Fruit fly (Drosophila melanogaster): Measurements from ENCODE around the gene CG12017.

The CG12017 gene

DNA sequence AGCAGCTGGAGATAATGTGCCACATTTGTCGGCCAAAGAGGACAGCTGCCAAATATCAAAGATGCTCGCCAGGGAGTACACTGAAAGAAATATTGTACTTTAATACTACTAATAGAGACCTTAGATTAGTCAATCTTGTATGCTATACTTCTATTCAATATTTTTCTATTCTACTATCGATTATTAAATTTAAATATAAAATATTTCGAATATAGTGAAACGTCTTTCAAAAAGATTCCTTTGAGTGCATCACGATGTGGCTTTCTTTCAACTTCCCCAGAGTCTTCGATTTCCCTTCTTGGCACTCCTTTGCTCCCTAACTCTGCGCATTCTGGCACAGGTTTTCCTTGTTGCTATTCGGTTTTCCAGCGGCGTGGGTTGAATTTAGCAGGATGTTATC, 4.9 kb downstream of the CG12017 start:
- TF ChIP-seq D1 (tag; optimal IDR thresholded peaks at IDR 0.05): no peak
- no peak for TF ChIP-seq EcR (GFP tag; optimal IDR thresholded peaks at IDR 0.05)
- no peak for TF ChIP-seq CG12605 (GFP tag; IDR thresholded peaks at IDR 0.05)
- peak; percentile 57 for TF ChIP-seq CG14655 (GFP tag; optimal IDR thresholded peaks at IDR 0.05)
- TF ChIP-seq CG8301 (tag; optimal IDR thresholded peaks at IDR 0.05): peak; percentile 25
- TF ChIP-seq Ets98B (GFP tag; IDR thresholded peaks at IDR 0.05): 0 out of 2 replicates have a peak, but pooled peaks have one; percentile 34

DNA sequence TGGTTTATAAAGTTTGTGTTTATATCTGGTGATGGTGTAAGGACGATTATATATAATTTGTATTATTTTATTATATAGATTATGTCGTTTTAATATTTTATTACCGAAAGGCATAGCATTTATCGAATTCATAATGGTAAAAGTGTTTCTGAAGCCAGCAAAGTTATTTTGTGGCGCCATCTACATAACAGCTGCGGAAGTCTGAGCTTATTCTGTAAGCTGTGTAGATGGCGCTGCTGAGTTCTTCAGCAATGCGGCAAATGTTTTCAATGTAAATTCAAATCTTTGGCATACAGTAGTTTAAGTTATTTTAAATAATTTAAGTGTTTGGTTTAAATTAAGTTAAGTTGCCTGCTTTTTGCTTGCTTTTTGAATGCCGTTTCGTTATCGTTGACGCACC, 8.4 kb downstream of the CG12017 start:
- TF ChIP-seq D1 (tag; optimal IDR thresholded peaks at IDR 0.05) (peak; percentile 37), CG13204 (GFP tag; optimal IDR thresholded peaks at IDR 0.05) (no peak)

DNA sequence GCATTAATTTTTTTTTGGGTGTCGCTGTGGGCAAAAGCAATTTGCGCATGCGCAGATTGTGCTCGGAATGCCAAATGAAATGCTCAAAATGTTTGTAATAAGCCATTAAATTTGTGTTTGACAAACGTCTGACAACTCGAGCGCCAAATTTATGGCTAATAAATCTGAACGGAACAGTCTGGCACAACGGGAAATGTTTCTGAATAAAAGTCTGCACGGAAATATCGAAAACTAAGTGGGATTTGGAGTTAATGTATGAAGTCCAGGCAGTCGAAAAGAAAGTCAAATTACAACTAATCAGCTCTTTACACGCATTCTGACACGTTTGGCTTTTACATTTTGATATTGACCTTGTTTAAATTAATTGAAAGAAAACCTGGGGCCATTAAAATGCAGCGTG, 11.1 kb downstream of the CG12017 start, which contains the start of gene CG12009:
CG12009 (plus strand) TSS at position 301 of the 400 bp plus-strand sequence.
- no peak for TF ChIP-seq CG14655 (GFP tag; optimal IDR thresholded peaks at IDR 0.05)
- TF ChIP-seq CG9948 (tag; optimal IDR thresholded peaks at IDR 0.05): no peak
- TF ChIP-seq CG12605 (GFP tag; IDR thresholded peaks at IDR 0.05): no peak
- no peak for TF ChIP-seq CG8301 (tag; optimal IDR thresholded peaks at IDR 0.05)
- no peak for TF ChIP-seq CG15710 (tag; optimal IDR thresholded peaks at IDR 0.05)
- no peak for TF ChIP-seq fd96Ca (GFP tag; IDR thresholded peaks at IDR 0.05)
- no peak for TF ChIP-seq Pif1B (GFP tag; optimal IDR thresholded peaks at IDR 0.05)
- no peak for TF ChIP-seq Pif1A (GFP tag; optimal IDR thresholded peaks at IDR 0.05)
- no peak for TF ChIP-seq D1 (tag; optimal IDR thresholded peaks at IDR 0.05)
- no peak for TF ChIP-seq CG34367 (tag; optimal IDR thresholded peaks at IDR 0.05)

DNA sequence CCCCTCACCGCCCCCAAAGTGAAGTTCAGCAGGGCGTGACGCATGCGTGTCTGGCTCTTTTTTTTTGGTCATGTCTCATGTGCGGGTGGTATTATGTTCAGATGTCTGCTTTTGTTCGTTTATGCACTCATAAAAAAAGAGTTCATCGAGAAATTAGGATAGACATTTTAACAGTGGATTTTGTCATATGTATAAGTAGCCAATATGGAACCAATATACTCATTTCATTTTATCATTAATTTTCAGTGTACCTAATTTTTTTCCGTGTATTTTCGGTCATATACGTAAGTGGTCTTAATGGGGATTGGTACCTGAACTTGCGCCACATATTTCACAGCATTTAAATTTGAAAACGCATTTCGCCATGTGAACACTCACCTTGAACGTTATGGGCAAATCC, 20.3 kb downstream of the CG12017 start:
- TF ChIP-seq CG14655 (GFP tag; optimal IDR thresholded peaks at IDR 0.05): peak; percentile 24
- no peak for TF ChIP-seq CG10348 (GFP tag; IDR thresholded peaks at IDR 0.05)
- no peak for TF ChIP-seq fd96Ca (GFP tag; IDR thresholded peaks at IDR 0.05)
- TF ChIP-seq CG8159 (tag; optimal IDR thresholded peaks at IDR 0.05): peak; percentile 17
- peak; percentile 56 for TF ChIP-seq Pif1A (GFP tag; optimal IDR thresholded peaks at IDR 0.05)
- peak; percentile 32 for TF ChIP-seq CG8301 (tag; optimal IDR thresholded peaks at IDR 0.05)
- no peak for TF ChIP-seq CG15710 (tag; optimal IDR thresholded peaks at IDR 0.05)
- no peak for TF ChIP-seq CG17806 (tag; optimal IDR thresholded peaks at IDR 0.05)
- TF ChIP-seq Ets98B (GFP tag; IDR thresholded peaks at IDR 0.05): peak; percentile 63
- peak; percentile 32; the same call in 1 of the 3 replicates for TF ChIP-seq CG4496 (GFP tag; IDR thresholded peaks at IDR 0.05)
- TF ChIP-seq gl (tag; optimal IDR thresholded peaks at IDR 0.05): no peak
- 0 out of 2 replicates have a peak, but pooled peaks have one; percentile 53 for TF ChIP-seq CG32121 (GFP tag; IDR thresholded peaks at IDR 0.05)

DNA sequence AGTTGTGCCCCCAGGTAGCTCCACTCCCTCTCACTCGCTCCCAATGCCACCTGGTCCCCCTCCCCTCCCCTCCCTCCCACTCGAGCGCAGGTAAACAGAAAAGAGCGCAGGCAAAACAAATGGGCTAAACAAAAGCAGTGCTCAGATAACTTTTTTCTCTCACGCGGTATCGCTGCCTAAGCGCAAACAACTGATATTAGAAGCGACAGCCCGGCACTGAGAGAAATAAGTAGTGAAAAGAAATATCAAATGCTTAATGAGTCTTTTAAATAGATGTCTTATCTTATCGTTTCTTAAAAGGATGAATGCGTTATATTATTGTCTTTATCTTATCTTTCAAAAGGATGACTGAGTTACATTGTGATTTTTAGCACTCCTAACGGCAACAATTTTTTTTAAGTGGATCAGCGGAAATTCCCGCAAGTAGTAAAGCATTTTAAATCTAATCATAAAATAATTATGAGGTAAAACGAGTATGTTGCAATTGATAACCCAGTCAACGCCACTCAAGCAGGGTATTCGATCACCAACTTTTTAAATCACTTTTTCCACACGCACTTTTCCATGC, 21.2 kb downstream of the CG12017 start:
- no peak for TF ChIP-seq gl (tag; optimal IDR thresholded peaks at IDR 0.05)
- TF ChIP-seq CG13204 (GFP tag; optimal IDR thresholded peaks at IDR 0.05): no peak
- no peak for TF ChIP-seq EcR (GFP tag; optimal IDR thresholded peaks at IDR 0.05)
- peak; percentile 59 for TF ChIP-seq CG8301 (tag; optimal IDR thresholded peaks at IDR 0.05)
- peak; percentile 62 for TF ChIP-seq CG14655 (GFP tag; optimal IDR thresholded peaks at IDR 0.05)
- peak; percentile 72 for TF ChIP-seq CG32121 (GFP tag; IDR thresholded peaks at IDR 0.05)
- peak; percentile 55 for TF ChIP-seq CG12605 (GFP tag; IDR thresholded peaks at IDR 0.05)
- TF ChIP-seq CG15710 (tag; optimal IDR thresholded peaks at IDR 0.05): no peak
- peak; percentile 12 for TF ChIP-seq Pif1B (GFP tag; optimal IDR thresholded peaks at IDR 0.05)
- no peak for TF ChIP-seq CG10348 (GFP tag; IDR thresholded peaks at IDR 0.05)
- peak; percentile 13 for TF ChIP-seq CG8159 (tag; optimal IDR thresholded peaks at IDR 0.05)
- no peak for TF ChIP-seq rn (GFP tag; IDR thresholded peaks at IDR 0.05)
- TF ChIP-seq fd96Ca (GFP tag; IDR thresholded peaks at IDR 0.05): peak; percentile 53; the same call in 1 of the 3 replicates
- TF ChIP-seq D1 (tag; optimal IDR thresholded peaks at IDR 0.05): no peak
- peak; percentile 54; the same call in 2 of the 3 replicates for TF ChIP-seq CG4496 (GFP tag; IDR thresholded peaks at IDR 0.05)
- TF ChIP-seq Snoo (tag; optimal IDR thresholded peaks at IDR 0.05): peak; percentile 0
- peak; percentile 46 for TF ChIP-seq Pif1A (GFP tag; optimal IDR thresholded peaks at IDR 0.05)
- TF ChIP-seq CG17806 (tag; optimal IDR thresholded peaks at IDR 0.05): no peak
- TF ChIP-seq Ets98B (GFP tag; IDR thresholded peaks at IDR 0.05): peak; percentile 76

DNA sequence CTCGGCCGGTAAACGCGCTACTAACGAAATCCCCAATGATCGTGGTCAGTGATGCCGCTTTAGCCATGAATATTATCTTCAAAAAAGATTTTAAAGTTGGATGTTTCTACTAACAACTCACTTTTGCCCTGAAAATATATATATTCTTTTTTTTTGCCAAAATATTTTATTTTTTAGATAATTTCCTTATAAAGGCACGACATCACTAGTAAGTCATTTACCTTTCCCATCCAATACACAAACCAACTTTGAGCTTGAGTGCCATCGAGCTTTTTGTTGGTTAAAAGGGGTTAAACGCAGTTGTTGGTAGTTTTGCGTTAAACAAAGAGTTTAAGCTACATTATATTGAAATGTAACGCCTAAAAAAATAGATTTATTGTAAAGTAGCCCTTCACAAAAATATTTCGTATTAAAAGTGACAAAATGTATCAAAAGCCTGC, 23.1 kb downstream of the CG12017 start, which contains the start of gene CG14968:
CG14968 (minus strand) TSS at position 26 of the 440 bp plus-strand sequence.
- TF ChIP-seq CG14655 (GFP tag; optimal IDR thresholded peaks at IDR 0.05) (peak; percentile 94), Pif1B (GFP tag; optimal IDR thresholded peaks at IDR 0.05) (peak; percentile 96), rn (GFP tag; IDR thresholded peaks at IDR 0.05) (peak; percentile 91), CG17806 (tag; optimal IDR thresholded peaks at IDR 0.05) (peak; percentile 94), CG4496 (GFP tag; IDR thresholded peaks at IDR 0.05) (peak; percentile 98), CG12605 (GFP tag; IDR thresholded peaks at IDR 0.05) (peak; percentile 97), CG8301 (tag; optimal IDR thresholded peaks at IDR 0.05) (peak; percentile 92), CG15710 (tag; optimal IDR thresholded peaks at IDR 0.05) (peak; percentile 94), Snoo (tag; optimal IDR thresholded peaks at IDR 0.05) (peak; percentile 97), CG10348 (GFP tag; IDR thresholded peaks at IDR 0.05) (peak; percentile 68), gl (tag; optimal IDR thresholded peaks at IDR 0.05) (peak; percentile 80), D1 (tag; optimal IDR thresholded peaks at IDR 0.05) (peak; percentile 90), CG9948 (tag; optimal IDR thresholded peaks at IDR 0.05) (peak; percentile 91), EcR (GFP tag; optimal IDR thresholded peaks at IDR 0.05) (peak; percentile 98), Pif1A (GFP tag; optimal IDR thresholded peaks at IDR 0.05) (peak; percentile 95), CG34367 (tag; optimal IDR thresholded peaks at IDR 0.05) (peak; percentile 87), CG13204 (GFP tag; optimal IDR thresholded peaks at IDR 0.05) (peak; percentile 59), Ets98B (GFP tag; IDR thresholded peaks at IDR 0.05) (peak; percentile 95), CG8159 (tag; optimal IDR thresholded peaks at IDR 0.05) (peak; percentile 92), CG32121 (GFP tag; IDR thresholded peaks at IDR 0.05) (peak; percentile 95), fd96Ca (GFP tag; IDR thresholded peaks at IDR 0.05) (peak; percentile 94)

Data from whole organism, pupa.